Fruit fly (Drosophila melanogaster): ENCODE results near the gene Tdh.

Tdh gene

dm6 chr3L:20467433-20467832 lies 689 bp downstream of the Tdh start:
- TF ChIP-seq CTCF (GFP tag; optimal IDR thresholded peaks at IDR 0.05) (peak; percentile 3), Fer1 (GFP tag; optimal IDR thresholded peaks at IDR 0.05) (no peak), bbx (GFP tag; IDR thresholded peaks at IDR 0.05; ENCODE audit: partially characterized antibody) (no peak), CG12219 (GFP tag; optimal IDR thresholded peaks at IDR 0.05) (no peak), CG2199 (GFP tag; IDR thresholded peaks at IDR 0.05) (0 out of 3 replicates have a peak, but pooled peaks have one; percentile 53), Blimp-1 (GFP tag; optimal IDR thresholded peaks at IDR 0.05) (peak; percentile 51), CG15601 (tag; optimal IDR thresholded peaks at IDR 0.05) (peak; percentile 72)

dm6 chr3L:20470991-20471498 lies 4.3 kb downstream of the Tdh start:
- peak; percentile 34 for TF ChIP-seq CG13775 (GFP tag; optimal IDR thresholded peaks at IDR 0.05)
- TF ChIP-seq D (optimal IDR thresholded peaks at IDR 0.05): no peak
- TF ChIP-seq D (GFP tag; optimal IDR thresholded peaks at IDR 0.05): peak; percentile 32
- peak; percentile 60; the same call in 1 of the 3 replicates for TF ChIP-seq Mrtf (GFP tag; IDR thresholded peaks at IDR 0.05)
- TF ChIP-seq kni (GFP tag; optimal IDR thresholded peaks at IDR 0.05): no peak
- TF ChIP-seq CG9215 (GFP tag; IDR thresholded peaks at IDR 0.05): no peak
- TF ChIP-seq Trl (optimal IDR thresholded peaks at IDR 0.05): no peak
- no peak for TF ChIP-seq Trl (GFP tag; optimal IDR thresholded peaks at IDR 0.05)
- peak; percentile 13 for TF ChIP-seq scrt (GFP tag; optimal IDR thresholded peaks at IDR 0.05)
- no peak for TF ChIP-seq Bteb2 (GFP tag; optimal IDR thresholded peaks at IDR 0.05)
- TF ChIP-seq C15 (GFP tag; IDR thresholded peaks at IDR 0.05): no peak
- TF ChIP-seq Sox102F (GFP tag; optimal IDR thresholded peaks at IDR 0.05): peak; percentile 67
- TF ChIP-seq CG15479 (GFP tag; optimal IDR thresholded peaks at IDR 0.05): no peak
- no peak for TF ChIP-seq CG12299 (tag; optimal IDR thresholded peaks at IDR 0.05)
- TF ChIP-seq nerfin-2 (GFP tag; IDR thresholded peaks at IDR 0.05; ENCODE audit: partially characterized antibody): no peak
- TF ChIP-seq CG7963 (GFP tag; IDR thresholded peaks at IDR 0.05; ENCODE audit: partially characterized antibody): no peak
- TF ChIP-seq Dll (GFP tag; IDR thresholded peaks at IDR 0.05; ENCODE audit: partially characterized antibody): no peak
- TF ChIP-seq row (GFP tag; IDR thresholded peaks at IDR 0.05): peak; percentile 59; the same call in 2 of the 3 replicates
- peak; percentile 15 for TF ChIP-seq her (GFP tag; optimal IDR thresholded peaks at IDR 0.05)
- no peak for TF ChIP-seq jigr1 (GFP tag; IDR thresholded peaks at IDR 0.05)
- peak; percentile 59 for TF ChIP-seq Blimp-1 (GFP tag; optimal IDR thresholded peaks at IDR 0.05)
- no peak for TF ChIP-seq amos (GFP tag; IDR thresholded peaks at IDR 0.05; ENCODE audit: partially characterized antibody)
- TF ChIP-seq Lim3 (GFP tag; IDR thresholded peaks at IDR 0.05): no peak
- TF ChIP-seq CG18764 (GFP tag; optimal IDR thresholded peaks at IDR 0.05): peak; percentile 17
- TF ChIP-seq CG18619 (GFP tag; optimal IDR thresholded peaks at IDR 0.05): no peak
- no peak for TF ChIP-seq CG9609 (GFP tag; optimal IDR thresholded peaks at IDR 0.05)
- TF ChIP-seq unpg (GFP tag; optimal IDR thresholded peaks at IDR 0.05): peak; percentile 65
- peak; percentile 12; the same call in 1 of the 2 replicates for TF ChIP-seq Ptx1 (GFP tag; IDR thresholded peaks at IDR 0.05)
- TF ChIP-seq CkIIα-i1 (GFP tag; IDR thresholded peaks at IDR 0.05): no peak
- peak; percentile 14 for TF ChIP-seq oc (tag; optimal IDR thresholded peaks at IDR 0.05)
- TF ChIP-seq Awh (GFP tag; IDR thresholded peaks at IDR 0.05): 0 out of 2 replicates have a peak, but pooled peaks have one; percentile 55
- 0 out of 2 replicates have a peak, but pooled peaks have one; percentile 26 for TF ChIP-seq danr (GFP tag; IDR thresholded peaks at IDR 0.05)
- no peak for TF ChIP-seq CG8290 (GFP tag; optimal IDR thresholded peaks at IDR 0.05)
- peak in 1 of 2 experiments; percentile 34 for TF ChIP-seq CG8290 (tag; optimal IDR thresholded peaks at IDR 0.05)
- TF ChIP-seq CG17912 (GFP tag; optimal IDR thresholded peaks at IDR 0.05): no peak
- TF ChIP-seq CG1647 (GFP tag; optimal IDR thresholded peaks at IDR 0.05): no peak
- no peak for TF ChIP-seq chn (GFP tag; optimal IDR thresholded peaks at IDR 0.05)
- no peak for TF ChIP-seq kay (GFP tag; optimal IDR thresholded peaks at IDR 0.05)
- TF ChIP-seq CG7357 (GFP tag; IDR thresholded peaks at IDR 0.05): no peak
- TF ChIP-seq CG5180 (GFP tag; optimal IDR thresholded peaks at IDR 0.05): peak; percentile 81
- no peak for TF ChIP-seq CTCF (GFP tag; optimal IDR thresholded peaks at IDR 0.05)
- TF ChIP-seq sens (GFP tag): peak; percentile 26
- TF ChIP-seq Opbp (GFP tag; IDR thresholded peaks at IDR 0.05; ENCODE audit: partially characterized antibody): no peak
- 0 out of 2 replicates have a peak, but pooled peaks have one; percentile 3 for TF ChIP-seq onecut (GFP tag; IDR thresholded peaks at IDR 0.05)
- peak; percentile 41 for TF ChIP-seq CG18599 (GFP tag; optimal IDR thresholded peaks at IDR 0.05)
